Worm (Caenorhabditis elegans) whole organism, L4 larva: Measurements from ENCODE around the gene col-34.

Experiments
- F10B5.3 ChIP-seq: sonication (generic microtip); optimal IDR thresholded peaks from 2 replicates; lab custom pipeline; 2016; ENCODE audit warnings: mild to moderate bottlenecking, missing genetic modification characterization, missing compliant biosample characterization
- F26F4.8 ChIP-seq: fragments of 200-800 bp; sonication (Bioruptor generic); conservative IDR thresholded peaks from 2 replicates; pipeline ENCODE4 v1.3.6; 2022; ENCODE audit warnings: missing genetic modification characterization, missing compliant biosample characterization
- F44E2.7 ChIP-seq: fragments of 200-800 bp; sonication (Bioruptor generic); IDR thresholded peaks from 2 replicates; pipeline ENCODE4 v2.1.2; 2022; ENCODE audit warnings: missing genetic modification characterization, missing compliant biosample characterization
- F49E8.2 ChIP-seq: sonication (generic microtip); optimal IDR thresholded peaks from 2 replicates; lab custom pipeline; 2016; ENCODE audit warnings: missing compliant biosample characterization, mild to moderate bottlenecking, missing genetic modification characterization, borderline replicate concordance
- Y105C5A.15 ChIP-seq: fragments of 200-800 bp; sonication (Bioruptor generic); IDR thresholded peaks from 2 replicates; pipeline ENCODE4 v1.3.6; 2022; ENCODE audit warnings: missing genetic modification characterization, missing compliant biosample characterization
- Y5F2A.4 ChIP-seq: fragments of 200-800 bp; sonication (Bioruptor generic); optimal IDR thresholded peaks from 2 replicates; lab custom pipeline; 2018; ENCODE audit warnings: mild to moderate bottlenecking, missing genetic modification characterization, missing compliant biosample characterization
- Y75B8A.6 ChIP-seq: fragments of 200-800 bp; sonication (Bioruptor generic); IDR thresholded peaks from 2 replicates; pipeline ENCODE4 v1.3.6; 2022; ENCODE audit warnings: missing genetic modification reagents, missing genetic modification characterization, missing compliant biosample characterization
- ZK337.2 ChIP-seq: fragments of 200-800 bp; sonication (Bioruptor generic); IDR thresholded peaks from 2 replicates; pipeline ENCODE4 v1.3.6; 2022; ENCODE audit warnings: missing genetic modification reagents, missing genetic modification characterization, missing compliant biosample characterization
- aha-1 ChIP-seq: fragments of 150-350 bp; peaks from one replicate; lab custom pipeline; 2014; ENCODE audit warnings: missing biosample characterization, missing genetic modification characterization
- arid-1 ChIP-seq: fragments of 200-800 bp; sonication (Bioruptor generic); conservative IDR thresholded peaks from 2 replicates; pipeline ENCODE4 v1.3.6; 2022; ENCODE audit warnings: missing genetic modification reagents, missing genetic modification characterization, missing compliant biosample characterization
- ceh-20 ChIP-seq: fragments of 200-800 bp; sonication (Bioruptor generic); IDR thresholded peaks from 2 replicates; pipeline ENCODE4 v1.3.6; 2022; ENCODE audit warnings: missing genetic modification reagents, missing genetic modification characterization, missing compliant biosample characterization
- ceh-44 ChIP-seq: fragments of 200-800 bp; sonication (Bioruptor generic); IDR thresholded peaks from 2 replicates; pipeline ENCODE4 v1.3.6; 2022; ENCODE audit warnings: missing genetic modification reagents, missing genetic modification characterization, missing compliant biosample characterization
- ceh-82 ChIP-seq: sonication (generic microtip); optimal IDR thresholded peaks from 2 replicates; lab custom pipeline; 2017; ENCODE audit warnings: missing biosample characterization, missing genetic modification characterization
- dmd-6 ChIP-seq: fragments of 200-800 bp; sonication (Bioruptor generic); IDR thresholded peaks from 2 replicates; pipeline ENCODE4 v1.3.6; 2022; ENCODE audit warnings: missing genetic modification reagents, missing genetic modification characterization, missing compliant biosample characterization
- dmd-9 ChIP-seq: fragments of 200-800 bp; sonication (Bioruptor generic); IDR thresholded peaks from 2 replicates; pipeline ENCODE4 v1.3.6; 2022; ENCODE audit warnings: missing genetic modification reagents, missing genetic modification characterization, missing compliant biosample characterization
- dve-1 ChIP-seq: sonication (generic microtip); optimal IDR thresholded peaks from 2 replicates; lab custom pipeline; 2017; ENCODE audit warnings: antibody characterized with exemption, mild to moderate bottlenecking, missing genetic modification characterization, missing compliant biosample characterization; ENCODE audit not compliant: insufficient read depth
- egl-43 ChIP-seq: fragments of 200-800 bp; sonication (Bioruptor generic); IDR thresholded peaks from 2 replicates; pipeline ENCODE4 v1.3.6; 2022; ENCODE audit warnings: missing genetic modification reagents, missing genetic modification characterization, missing compliant biosample characterization
- fos-1 ChIP-seq: fragments of 150-350 bp; optimal IDR thresholded peaks from 2 replicates; lab custom pipeline; 2014; ENCODE audit warnings: missing biosample characterization, missing genetic modification characterization
- gei-8 ChIP-seq: fragments of 200-800 bp; sonication (Bioruptor generic); optimal IDR thresholded peaks from 2 replicates; lab custom pipeline; 2018; ENCODE audit warnings: mild to moderate bottlenecking, missing genetic modification characterization, missing compliant biosample characterization
- hmg-1.1 ChIP-seq: fragments of 200-800 bp; sonication (Bioruptor generic); IDR thresholded peaks from 2 replicates; pipeline ENCODE4 v1.3.6; 2022; ENCODE audit warnings: missing genetic modification reagents, missing genetic modification characterization, missing compliant biosample characterization
- jun-1 ChIP-seq: fragments of 150-350 bp; optimal IDR thresholded peaks from 2 replicates; lab custom pipeline; 2014; ENCODE audit warnings: missing biosample characterization, missing genetic modification reagents, missing genetic modification characterization
- lim-7 ChIP-seq: fragments of 200-800 bp; sonication (Bioruptor generic); IDR thresholded peaks from 2 replicates; pipeline ENCODE4 v1.3.6; 2022; ENCODE audit warnings: missing genetic modification characterization, missing compliant biosample characterization
- lin-1 ChIP-seq: fragments of 200-800 bp; sonication (Bioruptor generic); IDR thresholded peaks from 2 replicates; pipeline ENCODE4 v1.3.6; 2022; ENCODE audit warnings: missing genetic modification reagents, missing genetic modification characterization, missing compliant biosample characterization
- lin-29 ChIP-seq: fragments of 200-800 bp; sonication (Bioruptor generic); IDR thresholded peaks from 2 replicates; pipeline ENCODE4 v1.3.6; 2022; ENCODE audit warnings: missing genetic modification reagents, missing genetic modification characterization, missing compliant biosample characterization
- lir-3 ChIP-seq: sonication (generic microtip); optimal IDR thresholded peaks from 2 replicates; lab custom pipeline; 2016; ENCODE audit warnings: mild to moderate bottlenecking, missing genetic modification characterization, missing compliant biosample characterization
- madf-9 ChIP-seq: fragments of 200-800 bp; sonication (Bioruptor generic); conservative IDR thresholded peaks from 2 replicates; pipeline ENCODE4 v1.3.6; 2022; ENCODE audit warnings: missing genetic modification reagents, missing genetic modification characterization, missing compliant biosample characterization
- mdl-1 ChIP-seq, 2 experiments: fragments of 150-350 bp in 1 of 2; sonication (generic microtip) in 1 of 2; optimal IDR thresholded peaks; 2 replicates each; lab custom pipeline; 2014 to 2017; ENCODE audit warnings: missing biosample characterization in 2 of 2, missing genetic modification characterization in 2 of 2
- mep-1 ChIP-seq: fragments of 150-350 bp; sonication (generic microtip); optimal IDR thresholded peaks from 3 replicates; lab custom pipeline; 2014; ENCODE audit warnings: missing biosample characterization, missing genetic modification characterization
- mes-2 ChIP-seq: sonication (generic microtip); optimal IDR thresholded peaks from 2 replicates; lab custom pipeline; 2016; ENCODE audit warnings: missing genotype, mild to moderate bottlenecking, missing genetic modification characterization, missing compliant biosample characterization; ENCODE audit not compliant: poor library complexity, severe bottlenecking
- mxl-3 ChIP-seq: fragments of 200-800 bp; sonication (Bioruptor generic); optimal IDR thresholded peaks from 2 replicates; lab custom pipeline; 2018; ENCODE audit warnings: mild to moderate bottlenecking, missing genetic modification characterization, missing compliant biosample characterization
- nhr-102 ChIP-seq: sonication (generic microtip); optimal IDR thresholded peaks from 2 replicates; lab custom pipeline; 2016; ENCODE audit warnings: mild to moderate bottlenecking, missing genetic modification characterization, moderate library complexity, missing compliant biosample characterization
- nhr-11 ChIP-seq: fragments of 150-350 bp; optimal IDR thresholded peaks from 2 replicates; lab custom pipeline; 2014; ENCODE audit warnings: missing biosample characterization, missing genetic modification characterization
- nhr-41 ChIP-seq: fragments of 200-800 bp; sonication (Bioruptor generic); IDR thresholded peaks from 2 replicates; pipeline ENCODE4 v1.3.6; 2022; ENCODE audit warnings: missing genetic modification reagents, missing genetic modification characterization, missing compliant biosample characterization
- nhr-48 ChIP-seq: sonication (generic microtip); optimal IDR thresholded peaks from 2 replicates; lab custom pipeline; 2016; ENCODE audit warnings: mild to moderate bottlenecking, missing genetic modification characterization, missing compliant biosample characterization
- nhr-6 ChIP-seq: fragments of 150-350 bp; optimal IDR thresholded peaks from 2 replicates; lab custom pipeline; 2014; ENCODE audit warnings: missing biosample characterization, missing genetic modification characterization
- nhr-77 ChIP-seq: fragments of 150-350 bp; optimal IDR thresholded peaks from 2 replicates; lab custom pipeline; 2014; ENCODE audit warnings: missing biosample characterization, missing genetic modification characterization
- rbr-2 ChIP-seq: sonication (generic microtip); optimal IDR thresholded peaks from 2 replicates; lab custom pipeline; 2016; ENCODE audit warnings: missing genotype, missing genetic modification characterization, missing compliant biosample characterization
- saeg-2 ChIP-seq: fragments of 200-800 bp; sonication (Bioruptor generic); IDR thresholded peaks from 2 replicates; pipeline ENCODE4 v1.3.6; 2022; ENCODE audit warnings: missing genetic modification reagents, missing genetic modification characterization, missing compliant biosample characterization
- sdz-12 ChIP-seq: fragments of 200-800 bp; sonication (Bioruptor generic); optimal IDR thresholded peaks from 2 replicates; lab custom pipeline; 2018; ENCODE audit warnings: mild to moderate bottlenecking, missing genetic modification characterization, missing compliant biosample characterization
- set-16 ChIP-seq: fragments of 200-800 bp; sonication (Bioruptor generic); IDR thresholded peaks from 2 replicates; pipeline ENCODE4 v1.3.6; 2022; ENCODE audit warnings: missing genetic modification reagents, missing genetic modification characterization, missing compliant biosample characterization
- snpc-4 ChIP-seq: fragments of 150-350 bp; optimal IDR thresholded peaks from 2 replicates; lab custom pipeline; 2014; ENCODE audit warnings: missing biosample characterization, missing genetic modification characterization
- vab-7 ChIP-seq: fragments of 200-800 bp; sonication (Bioruptor generic); IDR thresholded peaks from 2 replicates; pipeline ENCODE4 v1.3.6; 2022; ENCODE audit warnings: missing genetic modification reagents, missing genetic modification characterization, missing compliant biosample characterization
- zag-1 ChIP-seq: fragments of 150-350 bp; optimal IDR thresholded peaks from 2 replicates; lab custom pipeline; 2014; ENCODE audit warnings: missing biosample characterization, missing genetic modification characterization
- zfp-2 ChIP-seq: sonication (generic microtip); optimal IDR thresholded peaks from 2 replicates; lab custom pipeline; 2016; ENCODE audit warnings: mild to moderate bottlenecking, missing genetic modification characterization, missing compliant biosample characterization
- zfp-3 ChIP-seq: fragments of 200-800 bp; sonication (Bioruptor generic); conservative IDR thresholded peaks from 2 replicates; pipeline ENCODE4 v1.3.6; 2022; ENCODE audit warnings: missing genetic modification reagents, missing genetic modification characterization, missing compliant biosample characterization
- zip-11 ChIP-seq: fragments of 200-800 bp; sonication (Bioruptor generic); IDR thresholded peaks from 2 replicates; pipeline ENCODE4 v1.3.6; 2022; ENCODE audit warnings: missing genetic modification characterization, missing compliant biosample characterization

The col-34 gene

DNA sequence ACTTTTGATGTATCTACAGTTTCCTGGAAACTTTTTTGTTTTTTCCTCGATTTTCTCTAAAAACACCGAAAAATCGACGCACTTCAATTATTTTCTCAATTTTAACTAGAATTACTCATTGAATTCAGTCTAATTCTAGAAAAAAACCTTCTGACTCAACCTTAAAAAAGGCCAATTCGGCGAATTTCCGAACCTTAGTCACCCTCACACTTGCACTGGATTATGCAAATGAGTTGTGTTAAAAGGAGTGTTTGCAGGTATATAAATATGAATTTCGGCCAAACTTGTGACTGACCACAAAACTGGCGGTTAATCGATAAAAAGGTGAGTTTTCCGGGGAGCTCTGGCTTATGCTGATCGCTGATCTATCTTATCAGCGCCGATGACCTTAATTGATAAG is 2.1 kb upstream of the col-34 start, which contains the start of gene ttr-20:
TSS of gene ttr-20 (plus strand) at position 301 of the 400 bp plus-strand sequence.
- TF ChIP-seq F10B5.3 (tag; lab: Kevin White, UChicago) (no peak), nhr-48 (tag; lab: Kevin White, UChicago) (no peak), ZK337.2 (GFP tag; lab: Robert Waterston, UW) (no peak), zag-1 (tag; lab: Kevin White, UChicago) (no peak), ceh-82 (tag; lab: Kevin White, UChicago) (no peak), aha-1 (tag; lab: Kevin White, UChicago) (peak; percentile 50)

DNA sequence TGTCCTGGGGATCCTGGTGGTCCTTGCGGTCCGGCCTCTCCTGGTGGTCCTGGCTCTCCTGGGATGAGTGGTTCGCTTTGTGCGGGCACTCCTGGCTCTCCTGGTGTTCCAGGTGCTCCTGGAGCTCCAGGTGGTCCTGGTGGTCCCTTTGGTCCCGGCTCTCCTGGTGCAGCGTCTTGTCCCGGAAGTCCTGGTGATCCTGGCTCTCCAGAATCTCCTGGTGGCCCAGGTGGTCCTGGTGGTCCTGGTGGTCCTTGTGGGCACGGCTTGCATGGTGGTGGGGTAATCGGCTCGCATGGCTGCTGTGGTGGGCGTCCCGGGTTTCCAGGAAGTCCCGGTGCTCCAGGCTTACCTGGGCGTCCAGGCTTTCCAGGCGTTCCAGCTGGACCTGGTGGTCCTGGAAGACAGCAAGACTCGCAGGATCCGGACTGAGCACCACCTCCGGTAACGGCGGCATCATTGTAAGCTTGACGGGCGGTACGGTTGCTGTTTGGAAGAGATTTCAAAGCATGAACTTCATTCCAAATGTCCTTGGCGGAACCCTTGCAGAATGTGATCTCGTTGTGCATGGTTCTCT is 492 bp downstream of the col-34 start:
- TF ChIP-seq lir-3 (tag; lab: Kevin White, UChicago) (no peak), rbr-2 (tag; lab: Kevin White, UChicago) (no peak), ceh-44 (GFP tag; lab: Robert Waterston, UW) (no peak), nhr-41 (GFP tag; lab: Robert Waterston, UW) (no peak), F44E2.7 (GFP tag; lab: Robert Waterston, UW) (no peak), set-16 (GFP tag; lab: Robert Waterston, UW) (peak; percentile 98)

DNA sequence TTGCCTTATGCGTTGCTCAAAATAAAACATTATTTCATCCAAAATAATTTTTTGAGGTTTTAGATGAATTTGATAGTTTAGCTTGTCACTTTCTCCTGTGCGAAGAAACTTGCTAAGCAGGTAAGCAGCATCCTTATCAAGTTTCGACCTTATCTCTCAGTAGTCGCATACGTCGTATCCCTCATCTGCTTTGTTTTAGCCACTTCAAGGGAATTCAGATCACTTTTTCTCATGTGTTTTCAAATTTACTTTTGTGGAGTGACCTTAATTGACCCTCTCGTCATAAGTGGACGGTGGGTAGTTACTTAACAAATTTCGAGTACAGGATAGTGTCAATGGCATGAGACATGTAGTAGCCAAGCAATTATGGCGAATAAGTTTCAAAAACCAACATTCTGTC is 7.7 kb downstream of the col-34 start:
- TF ChIP-seq zfp-3 (GFP tag; lab: Robert Waterston, UW) (no peak), arid-1 (GFP tag; lab: Robert Waterston, UW) (no peak), dmd-9 (GFP tag; lab: Robert Waterston, UW) (no peak), F49E8.2 (no peak), F26F4.8 (GFP tag; lab: Robert Waterston, UW) (no peak), hmg-1.1 (GFP tag; lab: Robert Waterston, UW) (no peak), lin-1 (no peak), nhr-11 (no peak), Y105C5A.15 (GFP tag; lab: Robert Waterston, UW) (no peak), nhr-48 (tag; lab: Kevin White, UChicago) (no peak), Y75B8A.6 (GFP tag; lab: Robert Waterston, UW) (no peak), F10B5.3 (tag; lab: Kevin White, UChicago) (no peak), snpc-4 (no peak), Y5F2A.4 (GFP tag; lab: Kevin White, UChicago) (no peak), rbr-2 (tag; lab: Kevin White, UChicago) (no peak), madf-9 (GFP tag; lab: Robert Waterston, UW) (no peak), ceh-82 (tag; lab: Kevin White, UChicago) (no peak), set-16 (GFP tag; lab: Robert Waterston, UW) (no peak), saeg-2 (GFP tag; lab: Robert Waterston, UW) (no peak), fos-1 (no peak), F44E2.7 (GFP tag; lab: Robert Waterston, UW) (no peak), zip-11 (no peak), nhr-102 (no peak), egl-43 (no peak), dmd-6 (GFP tag; lab: Robert Waterston, UW) (no peak), dve-1 (tag; lab: Kevin White, UChicago) (no peak), nhr-77 (tag; lab: Kevin White, UChicago) (no peak), mes-2 (tag; lab: Kevin White, UChicago) (no peak), sdz-12 (GFP tag; lab: Kevin White, UChicago) (no peak), mdl-1 (tag; optimal IDR thresholded peaks at IDR 0.05; lab: Kevin White, UChicago) (no peak), nhr-6 (no peak), mxl-3 (GFP tag; lab: Kevin White, UChicago) (peak; percentile 42), gei-8 (GFP tag; lab: Kevin White, UChicago) (no peak), vab-7 (GFP tag; lab: Robert Waterston, UW) (no peak), ceh-44 (GFP tag; lab: Robert Waterston, UW) (no peak), zfp-2 (tag; lab: Kevin White, UChicago) (no peak), ZK337.2 (GFP tag; lab: Robert Waterston, UW) (no peak), lim-7 (GFP tag; lab: Robert Waterston, UW) (no peak), mep-1 (no peak), ceh-20 (no peak), jun-1 (tag; lab: Kevin White, UChicago) (no peak), lin-29 (0 out of 2 replicates have a peak, but pooled peaks have one; percentile 32)
